Worm (Caenorhabditis elegans) whole organism, L4 larva: ENCODE data around the gene T09F5.1.

ENCODE experiments used
- D1046.2 ChIP-seq: fragments of 200-800 bp; sonication (Bioruptor generic); IDR thresholded peaks from 2 replicates; pipeline ENCODE4 v1.3.6; 2022; ENCODE audit warnings: missing genetic modification characterization, missing compliant biosample characterization
- F49E8.2 ChIP-seq: sonication (generic microtip); optimal IDR thresholded peaks from 2 replicates; lab custom pipeline; 2016; ENCODE audit warnings: missing compliant biosample characterization, mild to moderate bottlenecking, missing genetic modification characterization, borderline replicate concordance
- T20F7.1 ChIP-seq: fragments of 200-800 bp; sonication (Bioruptor generic); optimal IDR thresholded peaks from 2 replicates; lab custom pipeline; 2018; ENCODE audit warnings: mild to moderate bottlenecking, missing genetic modification characterization, missing compliant biosample characterization
- Y48G9A.11 ChIP-seq: fragments of 200-800 bp; sonication (Bioruptor generic); IDR thresholded peaks from 2 replicates; pipeline ENCODE4 v1.3.6; 2022; ENCODE audit warnings: missing genetic modification reagents, missing genetic modification characterization, missing compliant biosample characterization
- ama-1 ChIP-seq: fragments of 150-350 bp; optimal IDR thresholded peaks from 2 replicates; lab custom pipeline; 2014; ENCODE audit warnings: inconsistent platforms, mixed read lengths
- arid-1 ChIP-seq: fragments of 200-800 bp; sonication (Bioruptor generic); conservative IDR thresholded peaks from 2 replicates; pipeline ENCODE4 v1.3.6; 2022; ENCODE audit warnings: missing genetic modification reagents, missing genetic modification characterization, missing compliant biosample characterization
- ceh-32 ChIP-seq: sonication (generic microtip); optimal IDR thresholded peaks from 2 replicates; lab custom pipeline; 2016; ENCODE audit warnings: mild to moderate bottlenecking, missing genetic modification characterization, missing compliant biosample characterization; ENCODE audit not compliant: poor library complexity
- ceh-44 ChIP-seq: fragments of 200-800 bp; sonication (Bioruptor generic); IDR thresholded peaks from 2 replicates; pipeline ENCODE4 v1.3.6; 2022; ENCODE audit warnings: missing genetic modification reagents, missing genetic modification characterization, missing compliant biosample characterization
- ctbp-1 ChIP-seq: fragments of 200-800 bp; sonication (Bioruptor generic); IDR thresholded peaks from 2 replicates; pipeline ENCODE4 v1.3.6; 2022; ENCODE audit warnings: missing genetic modification reagents, missing genetic modification characterization, missing compliant biosample characterization
- daf-16 ChIP-seq, 3 experiments: sonication (generic microtip); optimal IDR thresholded peaks; 2 replicates each; lab custom pipeline; 2016 to 2017; ENCODE audit warnings: missing genetic modification characterization in 3 of 3, missing genetic modification reagents in 3 of 3, mild to moderate bottlenecking in 2 of 3, missing compliant biosample characterization in 2 of 3, missing biosample characterization in 1 of 3, moderate library complexity in 1 of 3
- dmd-6 ChIP-seq: fragments of 200-800 bp; sonication (Bioruptor generic); IDR thresholded peaks from 2 replicates; pipeline ENCODE4 v1.3.6; 2022; ENCODE audit warnings: missing genetic modification reagents, missing genetic modification characterization, missing compliant biosample characterization
- dmd-8 ChIP-seq: fragments of 200-800 bp; sonication (Bioruptor generic); IDR thresholded peaks from 2 replicates; pipeline ENCODE4 v1.3.6; 2022; ENCODE audit warnings: missing genetic modification characterization, missing compliant biosample characterization
- dmd-9 ChIP-seq: fragments of 200-800 bp; sonication (Bioruptor generic); IDR thresholded peaks from 2 replicates; pipeline ENCODE4 v1.3.6; 2022; ENCODE audit warnings: missing genetic modification reagents, missing genetic modification characterization, missing compliant biosample characterization
- dpl-1 ChIP-seq: fragments of 150-350 bp; optimal IDR thresholded peaks from 2 replicates; lab custom pipeline; 2014; ENCODE audit warnings: missing biosample characterization, missing genetic modification reagents, missing genetic modification characterization
- duxl-1 ChIP-seq: sonication (generic microtip); optimal IDR thresholded peaks from 2 replicates; lab custom pipeline; 2016; ENCODE audit warnings: mild to moderate bottlenecking, missing genetic modification characterization, moderate library complexity, missing compliant biosample characterization; ENCODE audit not compliant: poor library complexity
- dve-1 ChIP-seq: sonication (generic microtip); optimal IDR thresholded peaks from 2 replicates; lab custom pipeline; 2017; ENCODE audit warnings: antibody characterized with exemption, mild to moderate bottlenecking, missing genetic modification characterization, missing compliant biosample characterization; ENCODE audit not compliant: insufficient read depth
- egl-27 ChIP-seq: sonication (generic microtip); optimal IDR thresholded peaks from 3 replicates; lab custom pipeline; 2017; ENCODE audit warnings: missing biosample characterization, missing genetic modification reagents, missing genetic modification characterization
- fkh-10 ChIP-seq: fragments of 150-350 bp; optimal IDR thresholded peaks from 2 replicates; lab custom pipeline; 2014; ENCODE audit warnings: missing biosample characterization, missing genetic modification reagents, missing genetic modification characterization
- gei-8 ChIP-seq: fragments of 200-800 bp; sonication (Bioruptor generic); optimal IDR thresholded peaks from 2 replicates; lab custom pipeline; 2018; ENCODE audit warnings: mild to moderate bottlenecking, missing genetic modification characterization, missing compliant biosample characterization
- hlh-11 ChIP-seq: fragments of 200-800 bp; sonication (Bioruptor generic); optimal IDR thresholded peaks from 2 replicates; lab custom pipeline; 2018; ENCODE audit warnings: mild to moderate bottlenecking, missing genetic modification characterization, missing compliant biosample characterization
- hlh-30 ChIP-seq: sonication (generic microtip); optimal IDR thresholded peaks from 2 replicates; lab custom pipeline; 2017; ENCODE audit warnings: antibody characterized with exemption, mild to moderate bottlenecking, missing genetic modification characterization, missing compliant biosample characterization; ENCODE audit not compliant: insufficient read depth
- jun-1 ChIP-seq: fragments of 150-350 bp; optimal IDR thresholded peaks from 2 replicates; lab custom pipeline; 2014; ENCODE audit warnings: missing biosample characterization, missing genetic modification reagents, missing genetic modification characterization
- lin-13 ChIP-seq: fragments of 150-350 bp; optimal IDR thresholded peaks from 2 replicates; lab custom pipeline; 2014; ENCODE audit warnings: missing biosample characterization, missing genetic modification reagents, missing genetic modification characterization
- lin-15B ChIP-seq: fragments of 150-350 bp; sonication (generic microtip); optimal IDR thresholded peaks from 3 replicates; lab custom pipeline; 2014; ENCODE audit warnings: missing biosample characterization, missing genetic modification characterization
- lin-38 ChIP-seq: fragments of 200-800 bp; sonication (Bioruptor generic); IDR thresholded peaks from 2 replicates; pipeline ENCODE4 v1.3.6; 2022; ENCODE audit warnings: missing genetic modification reagents, missing genetic modification characterization, missing compliant biosample characterization
- lin-39 ChIP-seq: fragments of 150-350 bp; optimal IDR thresholded peaks from 2 replicates; lab custom pipeline; 2014; ENCODE audit warnings: missing biosample characterization, missing genetic modification reagents, missing genetic modification characterization
- madf-5 ChIP-seq, 2 experiments: fragments of 200-800 bp; sonication (Bioruptor generic); IDR thresholded peaks; 2 replicates each; pipeline ENCODE4 v1.3.6; 2022; ENCODE audit warnings: missing compliant biosample characterization in 2 of 2, missing genetic modification characterization in 2 of 2
- mes-2 ChIP-seq: sonication (generic microtip); optimal IDR thresholded peaks from 2 replicates; lab custom pipeline; 2016; ENCODE audit warnings: missing genotype, mild to moderate bottlenecking, missing genetic modification characterization, missing compliant biosample characterization; ENCODE audit not compliant: poor library complexity, severe bottlenecking
- nhr-10 ChIP-seq: fragments of 150-350 bp; optimal IDR thresholded peaks from 2 replicates; lab custom pipeline; 2014; ENCODE audit warnings: missing biosample characterization, missing genetic modification characterization
- nhr-102 ChIP-seq: sonication (generic microtip); optimal IDR thresholded peaks from 2 replicates; lab custom pipeline; 2016; ENCODE audit warnings: mild to moderate bottlenecking, missing genetic modification characterization, moderate library complexity, missing compliant biosample characterization
- nhr-11 ChIP-seq: fragments of 150-350 bp; optimal IDR thresholded peaks from 2 replicates; lab custom pipeline; 2014; ENCODE audit warnings: missing biosample characterization, missing genetic modification characterization
- nhr-28 ChIP-seq: fragments of 150-350 bp; optimal IDR thresholded peaks from 2 replicates; lab custom pipeline; 2014; ENCODE audit warnings: missing biosample characterization, missing genetic modification characterization
- nhr-41 ChIP-seq: fragments of 200-800 bp; sonication (Bioruptor generic); IDR thresholded peaks from 2 replicates; pipeline ENCODE4 v1.3.6; 2022; ENCODE audit warnings: missing genetic modification reagents, missing genetic modification characterization, missing compliant biosample characterization
- nhr-48 ChIP-seq: sonication (generic microtip); optimal IDR thresholded peaks from 2 replicates; lab custom pipeline; 2016; ENCODE audit warnings: mild to moderate bottlenecking, missing genetic modification characterization, missing compliant biosample characterization
- nhr-6 ChIP-seq: fragments of 150-350 bp; optimal IDR thresholded peaks from 2 replicates; lab custom pipeline; 2014; ENCODE audit warnings: missing biosample characterization, missing genetic modification characterization
- saeg-2 ChIP-seq: fragments of 200-800 bp; sonication (Bioruptor generic); IDR thresholded peaks from 2 replicates; pipeline ENCODE4 v1.3.6; 2022; ENCODE audit warnings: missing genetic modification reagents, missing genetic modification characterization, missing compliant biosample characterization
- tra-1 ChIP-seq: fragments of 200-800 bp; sonication (Bioruptor generic); IDR thresholded peaks from 2 replicates; pipeline ENCODE4 v1.3.6; 2022; ENCODE audit warnings: missing genetic modification reagents, missing genetic modification characterization, missing compliant biosample characterization
- unc-39 ChIP-seq: sonication (generic microtip); optimal IDR thresholded peaks from 2 replicates; lab custom pipeline; 2017; ENCODE audit warnings: missing biosample characterization, missing genetic modification characterization
- zfp-3 ChIP-seq: fragments of 200-800 bp; sonication (Bioruptor generic); conservative IDR thresholded peaks from 2 replicates; pipeline ENCODE4 v1.3.6; 2022; ENCODE audit warnings: missing genetic modification reagents, missing genetic modification characterization, missing compliant biosample characterization
- zip-2 ChIP-seq: fragments of 150-350 bp; optimal IDR thresholded peaks from 2 replicates; lab custom pipeline; 2014; ENCODE audit warnings: missing biosample characterization, missing genetic modification characterization

The T09F5.1 gene

ce11 chrV:15143798-15144197 is 5.1 kb upstream of the T09F5.1 start, which contains the start of gene K08F9.4:
Gene K08F9.4, plus strand, starts transcription at chrV:15144019.
- peak; percentile 90 for TF ChIP-seq lin-38 (GFP tag; lab: Robert Waterston, UW)
- TF ChIP-seq hlh-11 (tag; lab: Kevin White, UChicago): no peak
- no peak for TF ChIP-seq nhr-10
- TF ChIP-seq dpl-1: peak; percentile 73
- TF ChIP-seq lin-13: peak; percentile 7
- TF ChIP-seq F49E8.2 (tag; lab: Kevin White, UChicago): no peak
- TF ChIP-seq ceh-44: no peak
- TF ChIP-seq saeg-2 (GFP tag; lab: Robert Waterston, UW): no peak
- TF ChIP-seq mes-2 (tag; lab: Kevin White, UChicago): peak; percentile 92
- no peak for TF ChIP-seq nhr-41 (GFP tag; lab: Robert Waterston, UW)
- TF ChIP-seq dmd-6: no peak
- peak; percentile 18 for TF ChIP-seq duxl-1
- no peak for TF ChIP-seq ctbp-1 (GFP tag; lab: Robert Waterston, UW)
- TF ChIP-seq ceh-32: no peak
- no peak for TF ChIP-seq dmd-9 (GFP tag; lab: Robert Waterston, UW)
- TF ChIP-seq jun-1 (tag; lab: Kevin White, UChicago): no peak
- peak; percentile 32 for TF ChIP-seq T20F7.1
- no peak for TF ChIP-seq tra-1 (GFP tag; lab: Robert Waterston, UW)
- peak; percentile 72 for TF ChIP-seq nhr-6 (tag; lab: Kevin White, UChicago)
- TF ChIP-seq arid-1 (GFP tag; lab: Robert Waterston, UW): no peak
- peak; percentile 61 for TF ChIP-seq nhr-28 (tag; lab: Kevin White, UChicago)
- TF ChIP-seq Y48G9A.11 (GFP tag; lab: Robert Waterston, UW): no peak
- TF ChIP-seq ama-1 (lab: Kevin White, UChicago): no peak
- TF ChIP-seq gei-8 (GFP tag; lab: Kevin White, UChicago): no peak

DNA sequence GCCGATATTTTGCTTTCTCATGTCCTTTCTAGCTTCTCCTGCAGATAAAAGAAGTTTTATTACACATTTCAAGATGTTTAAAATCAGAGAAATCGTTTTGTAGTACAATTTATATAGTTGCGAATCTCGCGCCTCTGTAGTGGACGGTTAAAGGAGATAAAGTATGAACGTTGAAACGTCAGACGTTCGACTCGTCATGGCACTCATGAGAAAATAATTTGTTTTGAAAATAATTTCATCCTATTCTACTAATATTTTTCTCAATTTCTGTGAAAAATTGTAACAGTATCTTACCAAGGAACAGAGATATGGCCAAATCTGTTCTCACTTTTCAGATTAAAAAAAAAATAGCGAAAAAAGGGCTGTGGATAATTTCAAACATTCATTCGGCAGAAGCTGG is 1.1 kb upstream of the T09F5.1 start, which contains the start of gene T09F5.20:
T09F5.20 (minus strand) TSS at position 101 of the 400 bp plus-strand sequence.
- TF ChIP-seq lin-39 (no peak), hlh-30 (no peak), nhr-41 (GFP tag; lab: Robert Waterston, UW) (no peak), nhr-102 (tag; lab: Kevin White, UChicago) (no peak), zip-2 (tag; lab: Kevin White, UChicago) (no peak), egl-27 (tag; lab: Kevin White, UChicago) (no peak), daf-16 (GFP tag; optimal IDR thresholded peaks at IDR 0.05; lab: Kevin White, UChicago) (no peak), daf-16 (tag; optimal IDR thresholded peaks at IDR 0.05; lab: Kevin White, UChicago) (no peak), zfp-3 (GFP tag; lab: Robert Waterston, UW) (no peak), madf-5 (GFP tag; IDR thresholded peaks at IDR 0.05; lab: Robert Waterston, UW) (no peak), D1046.2 (no peak), fkh-10 (GFP tag; lab: Kevin White, UChicago) (no peak), dve-1 (no peak), lin-15B (tag; lab: Kevin White, UChicago) (no peak), nhr-10 (no peak), nhr-48 (tag; lab: Kevin White, UChicago) (no peak), nhr-6 (tag; lab: Kevin White, UChicago) (no peak), unc-39 (tag; lab: Kevin White, UChicago) (no peak), nhr-11 (tag; lab: Kevin White, UChicago) (no peak), dmd-8 (GFP tag; lab: Robert Waterston, UW) (no peak)
- TF ChIP-seq, all 104 proteins: peak for 0
